Fruit fly (Drosophila melanogaster) whole organism: Measurements from ENCODE around the gene Gr32a.

ENCODE experiments used
- CG8478 ChIP-seq: fragments of >200 bp; optimal IDR thresholded peaks from 2 replicates; lab custom pipeline; 2018; ENCODE audit warnings: inconsistent platforms
- Dll ChIP-seq: fragments of >200 bp; optimal IDR thresholded peaks from 2 replicates; lab custom pipeline; 2017
- EcR ChIP-seq, 2 experiments: fragments of >200 bp; optimal IDR thresholded peaks; 2 replicates each; lab custom pipeline; 2017; ENCODE audit warnings: missing biosample characterization in 2 of 2, missing genetic modification characterization in 2 of 2, missing genetic modification reagents in 2 of 2
- pan ChIP-seq: fragments of >200 bp; optimal IDR thresholded peaks from 2 replicates; lab custom pipeline; 2017
- psq ChIP-seq: fragments of >200 bp; optimal IDR thresholded peaks from 2 replicates; lab custom pipeline; 2017
- usp ChIP-seq: fragments of >200 bp; optimal IDR thresholded peaks from 2 replicates; lab custom pipeline; 2017; ENCODE audit warnings: missing biosample characterization, missing genetic modification characterization, mixed read lengths

The Gr32a gene

DNA sequence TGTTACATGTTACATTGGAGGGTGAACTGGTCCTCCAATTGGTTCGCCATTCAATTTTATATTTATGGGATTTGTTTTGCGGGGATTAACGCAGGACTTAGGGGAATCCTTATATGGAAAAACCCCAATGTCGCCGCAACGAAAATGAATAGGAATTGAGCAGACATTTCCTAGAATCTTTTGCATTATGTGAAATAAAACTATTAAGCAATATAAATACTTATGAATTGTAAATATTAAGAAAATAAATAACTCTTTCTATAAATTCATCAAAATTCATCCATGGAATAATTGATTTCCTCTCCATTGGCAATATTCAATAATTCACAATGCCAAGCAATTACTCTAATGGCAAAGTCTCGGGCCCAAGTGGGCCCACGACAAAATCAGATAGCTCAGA is at the start of gene Gr32a:
Gr32a (plus strand) TSS at position 301 of the 400 bp plus-strand sequence.
- TF ChIP-seq psq (lab: Kevin White, UChicago), result no peak
- TF ChIP-seq pan, result no peak
- no peak for TF ChIP-seq CG8478 (lab: Kevin White, UChicago)
- TF ChIP-seq Dll (lab: Kevin White, UChicago), result no peak
- TF ChIP-seq usp (GFP tag; lab: Kevin White, UChicago), result no peak
- TF ChIP-seq EcR (GFP tag; optimal IDR thresholded peaks at IDR 0.05; lab: Kevin White, UChicago), result no peak

DNA sequence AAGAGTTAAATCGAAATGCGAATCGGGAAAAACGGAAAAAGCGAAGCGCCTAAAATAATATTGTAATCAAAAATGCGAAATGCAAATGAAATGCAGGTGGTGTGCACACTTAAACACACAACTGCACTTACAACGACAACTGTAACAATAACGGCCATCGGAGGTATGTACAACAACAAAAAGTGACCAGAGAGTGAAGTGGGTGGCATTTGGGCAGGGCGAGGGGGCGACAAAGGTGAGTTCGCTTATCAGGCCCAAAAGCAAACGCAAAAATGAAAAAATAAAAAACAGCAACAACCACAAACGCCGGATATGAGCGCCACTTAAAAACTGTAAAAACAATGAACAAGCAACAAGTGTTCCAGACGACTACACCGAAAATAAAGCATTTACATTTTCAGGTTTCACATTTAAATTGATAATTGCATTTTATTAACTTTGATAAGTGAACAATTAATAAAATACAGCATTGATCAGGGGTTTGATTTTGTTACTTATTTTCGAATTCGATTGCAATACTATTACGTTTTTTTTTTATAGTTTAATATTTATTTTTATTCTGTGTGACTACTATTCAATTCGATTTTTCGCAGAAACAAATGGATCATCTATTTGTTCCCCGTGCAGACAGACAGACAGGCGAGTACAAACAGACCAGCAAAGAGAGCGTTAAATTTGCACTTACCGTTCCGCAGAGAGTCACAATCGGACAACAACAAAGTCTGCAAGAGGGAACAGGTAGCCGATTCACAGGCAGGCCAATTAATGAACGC is 48.5 kb upstream of the Gr32a start:
- TF ChIP-seq usp (GFP tag; lab: Kevin White, UChicago) (no peak), Dll (lab: Kevin White, UChicago) (no peak), psq (lab: Kevin White, UChicago) (no peak), pan (peak; percentile 42)

DNA sequence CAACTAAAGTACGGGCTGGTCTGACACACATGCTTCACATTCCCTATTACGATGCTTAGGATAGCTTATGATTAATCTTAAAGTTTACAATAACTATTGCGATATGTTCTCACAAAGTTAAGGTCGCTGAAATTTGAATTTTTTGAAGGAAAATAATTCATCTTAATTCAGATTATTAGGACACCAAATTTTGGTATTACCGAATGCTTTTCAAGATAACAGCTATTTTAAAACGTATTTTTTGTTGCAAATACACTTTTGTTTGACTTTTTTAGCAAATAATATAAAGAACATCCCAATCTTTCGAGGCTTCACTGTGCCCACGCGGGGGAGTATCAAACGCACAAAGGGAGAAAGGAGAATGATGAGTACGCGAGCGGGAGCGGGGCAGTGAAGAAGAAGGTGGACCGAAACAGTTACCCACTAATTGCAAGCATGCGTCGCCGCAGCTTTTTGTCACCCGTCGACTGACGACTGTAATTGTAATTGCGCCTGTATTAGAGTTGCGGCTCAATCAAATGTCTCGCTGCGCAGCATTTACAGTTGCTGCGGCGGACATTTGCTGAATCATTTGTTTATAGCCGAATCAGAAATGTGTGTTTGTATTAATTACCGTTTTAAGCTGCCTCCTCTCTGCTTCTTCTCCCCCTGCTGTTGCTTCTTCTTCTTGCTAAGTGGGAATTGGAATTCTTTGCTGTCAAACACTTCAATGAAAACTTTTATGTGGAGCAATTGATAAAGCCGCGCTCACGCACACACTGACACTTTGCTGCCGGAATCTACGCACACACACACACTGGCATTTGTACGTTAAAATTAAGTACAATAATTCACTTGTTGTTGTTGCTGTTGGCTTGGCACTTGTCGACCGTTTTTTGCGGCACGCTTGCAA is 47.6 kb upstream of the Gr32a start:
- TF ChIP-seq psq (lab: Kevin White, UChicago), result no peak

DNA sequence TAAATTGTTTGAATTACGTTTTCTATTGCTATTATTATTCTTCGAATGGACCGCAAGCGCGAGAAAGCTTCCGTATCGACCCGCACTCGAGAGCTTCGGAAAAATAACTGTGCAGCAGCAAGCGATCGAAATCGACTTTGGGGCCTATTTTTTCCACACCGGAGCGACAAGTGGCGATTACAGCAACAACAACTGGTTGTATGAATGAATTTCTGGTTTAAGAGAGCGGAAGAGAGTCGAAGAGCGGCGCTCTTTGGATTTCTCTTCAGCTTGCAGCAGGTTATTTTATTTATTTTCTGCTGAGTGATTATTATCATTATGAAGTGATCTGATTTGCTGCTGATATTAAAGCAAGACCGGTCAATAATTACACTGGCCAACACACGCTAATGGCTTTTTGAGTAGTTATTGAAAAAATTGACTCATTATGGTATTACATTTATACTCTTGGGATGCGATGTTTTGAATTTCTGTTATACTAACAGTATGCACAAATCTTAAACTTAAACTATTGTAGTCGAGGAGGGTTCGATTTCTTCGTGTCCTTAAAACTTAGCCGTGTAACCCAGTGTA is 46.8 kb upstream of the Gr32a start, which contains the start of gene Samuel:
Samuel (minus strand) TSS at position 112 of the 573 bp plus-strand sequence.
- TF ChIP-seq CG8478 (lab: Kevin White, UChicago) (no peak), usp (GFP tag; lab: Kevin White, UChicago) (no peak), pan (no peak), EcR (GFP tag; optimal IDR thresholded peaks at IDR 0.05; lab: Kevin White, UChicago) (no peak), Dll (lab: Kevin White, UChicago) (no peak), psq (lab: Kevin White, UChicago) (no peak)

DNA sequence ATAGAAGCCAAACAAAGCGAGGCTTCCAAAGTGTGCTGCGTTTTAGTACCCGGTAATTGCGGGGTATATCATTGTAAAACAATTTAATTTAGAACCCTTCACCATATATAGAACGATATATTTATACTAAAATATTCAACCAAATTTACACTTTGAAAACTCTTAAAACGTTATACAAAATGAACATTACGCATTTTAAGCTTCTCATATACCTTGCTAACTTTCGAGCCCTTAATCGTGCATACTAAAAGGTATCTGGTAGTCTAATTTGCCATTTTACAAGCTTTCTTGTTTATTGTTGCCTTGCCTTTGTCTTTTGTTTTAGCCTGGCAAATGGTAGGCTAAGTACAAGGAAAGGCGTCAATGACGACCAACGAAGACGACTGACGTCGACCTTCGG is 45.8 kb upstream of the Gr32a start:
- TF ChIP-seq pan (peak; percentile 73), CG8478 (lab: Kevin White, UChicago) (no peak)

DNA sequence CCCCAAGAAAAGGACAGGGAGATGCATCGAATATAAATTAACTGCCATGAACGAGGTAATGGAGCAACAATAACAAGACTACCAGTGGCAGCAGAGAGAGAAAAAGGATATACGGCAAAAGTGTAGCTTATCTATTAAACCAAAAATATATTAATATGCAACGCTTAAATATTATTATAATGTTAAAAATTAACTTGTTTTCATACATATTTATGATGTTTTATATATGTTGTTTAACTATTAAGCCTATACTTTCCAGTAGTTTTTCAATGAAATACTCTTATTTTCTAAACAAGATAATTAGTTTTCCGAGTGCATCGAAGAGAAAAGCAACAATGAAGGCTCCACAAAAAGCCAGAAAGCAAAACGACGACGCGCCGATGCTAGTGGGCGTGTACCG is 45.4 kb upstream of the Gr32a start:
- TF ChIP-seq Dll (lab: Kevin White, UChicago), result no peak
- TF ChIP-seq usp (GFP tag; lab: Kevin White, UChicago), result no peak
- no peak for TF ChIP-seq pan
- no peak for TF ChIP-seq psq (lab: Kevin White, UChicago)
- no peak for TF ChIP-seq EcR (GFP tag; optimal IDR thresholded peaks at IDR 0.05; lab: Kevin White, UChicago)
- TF ChIP-seq CG8478 (lab: Kevin White, UChicago), result no peak

DNA sequence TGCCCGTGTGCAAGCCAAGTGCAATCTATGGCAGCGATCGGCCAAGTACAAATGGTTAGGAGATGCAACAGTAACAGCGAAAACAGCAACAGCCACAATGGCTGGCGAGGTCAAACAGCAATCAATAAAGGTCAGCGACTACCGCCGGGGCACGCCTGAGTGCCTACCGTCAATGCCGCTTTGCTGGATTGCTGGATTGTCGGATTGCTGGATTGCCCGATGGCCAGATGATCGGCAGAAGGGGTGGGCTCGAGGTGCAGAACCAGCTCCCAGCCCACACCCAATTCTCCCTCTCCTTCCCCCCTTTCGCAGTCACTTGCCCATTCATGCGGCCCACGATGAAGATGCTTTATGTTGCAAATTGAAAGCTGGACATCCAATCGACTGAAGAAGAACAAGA is 44.9 kb upstream of the Gr32a start:
- TF ChIP-seq usp (GFP tag; lab: Kevin White, UChicago) (no peak), Dll (lab: Kevin White, UChicago) (no peak), CG8478 (lab: Kevin White, UChicago) (no peak), psq (lab: Kevin White, UChicago) (no peak), EcR (GFP tag; optimal IDR thresholded peaks at IDR 0.05; lab: Kevin White, UChicago) (no peak), pan (no peak)

DNA sequence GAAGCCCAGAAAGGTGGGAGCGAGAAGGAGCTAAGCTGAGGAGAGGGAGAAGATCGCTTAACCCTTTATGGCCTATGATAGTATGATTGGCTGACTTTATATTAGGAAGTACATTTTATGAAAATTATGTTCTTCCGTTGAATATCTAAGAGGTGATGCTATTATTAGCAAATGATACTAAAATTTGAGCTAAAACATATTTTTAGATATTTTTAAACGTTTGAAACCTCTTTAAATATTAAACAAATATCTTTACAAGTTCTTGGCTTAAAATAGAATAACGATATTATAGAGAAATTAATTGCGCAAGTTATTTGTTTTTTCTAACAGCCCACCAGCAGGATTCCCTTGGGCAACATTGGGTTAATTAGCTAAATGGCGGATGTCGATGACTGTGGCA is 44.3 kb upstream of the Gr32a start:
- no peak for TF ChIP-seq usp (GFP tag; lab: Kevin White, UChicago)
- no peak for TF ChIP-seq Dll (lab: Kevin White, UChicago)
- no peak for TF ChIP-seq pan
- no peak for TF ChIP-seq psq (lab: Kevin White, UChicago)
- TF ChIP-seq CG8478 (lab: Kevin White, UChicago), result no peak
- TF ChIP-seq EcR (GFP tag; optimal IDR thresholded peaks at IDR 0.05; lab: Kevin White, UChicago), result no peak

DNA sequence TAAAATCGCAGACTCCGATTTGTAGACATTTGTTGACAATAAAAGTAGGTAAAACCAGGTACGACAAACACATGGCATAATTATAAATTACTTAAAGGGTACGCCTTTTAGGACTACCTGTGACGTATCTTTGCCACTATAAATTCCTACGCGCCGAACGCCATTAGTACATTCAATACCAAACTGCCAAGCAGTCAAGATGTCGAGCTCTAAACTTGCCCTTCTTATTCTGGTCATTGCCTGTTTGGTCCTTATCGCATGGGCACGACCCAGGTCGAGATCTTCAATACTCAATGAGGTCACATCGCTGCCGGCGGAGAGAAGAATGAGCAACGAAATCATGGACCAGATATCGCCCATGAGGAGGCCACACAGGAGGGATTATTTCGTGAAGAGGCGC is 43.0 kb upstream of the Gr32a start, which contains the start of gene CG14915:
CG14915 (plus strand) TSS at position 166 of the 400 bp plus-strand sequence.
- TF ChIP-seq usp (GFP tag; lab: Kevin White, UChicago) (no peak), CG8478 (lab: Kevin White, UChicago) (no peak), psq (lab: Kevin White, UChicago) (no peak), EcR (GFP tag; optimal IDR thresholded peaks at IDR 0.05; lab: Kevin White, UChicago) (no peak), Dll (lab: Kevin White, UChicago) (no peak), pan (no peak)

DNA sequence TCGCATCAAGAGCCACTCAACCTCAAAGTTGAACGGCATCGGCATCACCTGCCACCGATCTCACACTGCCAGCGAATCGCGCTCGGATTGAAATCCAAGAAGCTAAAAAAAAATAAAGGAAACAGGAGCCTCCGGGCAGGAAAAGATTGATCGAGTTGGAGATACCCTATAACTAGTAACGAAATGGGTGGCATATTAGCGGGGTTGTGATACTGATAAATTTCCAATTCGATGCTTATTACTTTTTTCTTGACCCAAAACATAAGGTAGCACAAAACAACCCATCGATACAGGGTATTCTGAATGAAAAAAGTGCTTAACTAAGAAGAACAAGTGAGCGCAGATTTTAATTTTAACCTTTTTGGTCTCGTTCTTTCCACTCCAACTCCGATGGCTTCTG is 41.6 kb upstream of the Gr32a start:
- no peak for TF ChIP-seq CG8478 (lab: Kevin White, UChicago)
- no peak for TF ChIP-seq psq (lab: Kevin White, UChicago)
- no peak for TF ChIP-seq Dll (lab: Kevin White, UChicago)
- peak; percentile 75 for TF ChIP-seq pan
- TF ChIP-seq EcR (GFP tag; optimal IDR thresholded peaks at IDR 0.05; lab: Kevin White, UChicago), result peak in 1 of 2 experiments; percentile 39
- no peak for TF ChIP-seq usp (GFP tag; lab: Kevin White, UChicago)

DNA sequence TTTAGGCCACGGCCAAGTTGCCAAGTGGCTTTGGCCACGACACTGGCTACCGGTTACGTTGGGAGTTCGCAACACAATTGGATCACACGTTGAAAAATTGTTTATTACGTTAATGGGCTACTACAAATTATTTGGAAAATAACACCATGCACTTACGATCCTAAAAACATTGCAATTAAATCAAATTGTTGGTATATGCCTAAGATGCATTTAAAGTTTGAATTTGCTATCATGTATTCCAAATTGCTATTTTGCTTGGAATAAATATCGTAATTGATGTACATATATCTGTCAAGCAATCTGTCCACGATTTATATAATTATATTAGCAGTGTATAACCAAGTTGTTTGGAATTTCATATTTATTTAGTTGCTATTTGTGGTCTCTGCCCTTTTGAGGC is 40.9 kb upstream of the Gr32a start:
- TF ChIP-seq EcR (GFP tag; optimal IDR thresholded peaks at IDR 0.05; lab: Kevin White, UChicago) (no peak), usp (GFP tag; lab: Kevin White, UChicago) (no peak), Dll (lab: Kevin White, UChicago) (no peak), CG8478 (lab: Kevin White, UChicago) (no peak), pan (no peak), psq (lab: Kevin White, UChicago) (no peak)
